Fruit fly (Drosophila melanogaster): ENCODE measurements around the gene CG11699.

dm6 chrX:11531245-11531644 is 39.2 kb upstream of the CG11699 start:
- no peak for TF ChIP-seq h (optimal IDR thresholded peaks at IDR 0.05)
- TF ChIP-seq insv (optimal IDR thresholded peaks at IDR 0.05) = no peak
- TF ChIP-seq Sin3A (optimal IDR thresholded peaks at IDR 0.05) = no peak
